Worm (Caenorhabditis elegans) whole organism, L2 larva: ENCODE results near the gene col-120.

Experiments used
- C34F6.9 ChIP-seq: fragments of 150-350 bp; optimal IDR thresholded peaks from 2 replicates; lab custom pipeline; 2014; ENCODE audit warnings: missing biosample characterization, missing genetic modification characterization
- F13H6.1 ChIP-seq: sonication (generic microtip); optimal IDR thresholded peaks from 2 replicates; lab custom pipeline; 2016; ENCODE audit warnings: missing genetic modification characterization, missing compliant biosample characterization
- R02D3.7 ChIP-seq: fragments of 150-350 bp; optimal IDR thresholded peaks from 2 replicates; lab custom pipeline; 2014; ENCODE audit warnings: missing biosample characterization, missing genetic modification characterization
- Y55F3AM.14 ChIP-seq: fragments of 200-800 bp; sonication (Bioruptor generic); optimal IDR thresholded peaks from 2 replicates; lab custom pipeline; 2018; ENCODE audit warnings: mild to moderate bottlenecking, missing genetic modification characterization, missing compliant biosample characterization
- ZK546.5 ChIP-seq: sonication (generic microtip); optimal IDR thresholded peaks from 2 replicates; lab custom pipeline; 2017; ENCODE audit warnings: missing biosample characterization, missing genetic modification characterization
- alr-1 ChIP-seq: fragments of 150-350 bp; optimal IDR thresholded peaks from 2 replicates; lab custom pipeline; 2014; ENCODE audit warnings: missing biosample characterization, missing genetic modification characterization
- ama-1 ChIP-seq: fragments of 150-350 bp; optimal IDR thresholded peaks from 2 replicates; lab custom pipeline; 2018; ENCODE audit warnings: inconsistent platforms
- blmp-1 ChIP-seq: sonication (generic microtip); optimal IDR thresholded peaks from 2 replicates; lab custom pipeline; 2017; ENCODE audit warnings: missing genetic modification characterization, mild to moderate bottlenecking, missing compliant biosample characterization, antibody characterized with exemption, moderate library complexity; ENCODE audit not compliant: insufficient read depth
- ceh-16 ChIP-seq: fragments of 150-350 bp; optimal IDR thresholded peaks from 2 replicates; lab custom pipeline; 2014; ENCODE audit warnings: missing biosample characterization, missing genetic modification characterization
- ceh-82 ChIP-seq: fragments of 150-350 bp; optimal IDR thresholded peaks from 2 replicates; lab custom pipeline; 2014; ENCODE audit warnings: missing biosample characterization, missing genetic modification characterization
- fos-1 ChIP-seq: fragments of 150-350 bp; optimal IDR thresholded peaks from 2 replicates; lab custom pipeline; 2014; ENCODE audit warnings: missing biosample characterization, missing genetic modification characterization
- gmeb-1 ChIP-seq: fragments of 150-350 bp; optimal IDR thresholded peaks from 2 replicates; lab custom pipeline; 2014; ENCODE audit warnings: missing biosample characterization, missing genetic modification characterization
- lin-11 ChIP-seq: fragments of 150-350 bp; sonication (generic microtip); optimal IDR thresholded peaks from 2 replicates; lab custom pipeline; 2014; ENCODE audit warnings: missing biosample characterization, missing genetic modification characterization, inconsistent platforms, mixed read lengths
- lin-13 ChIP-seq: fragments of 150-350 bp; optimal IDR thresholded peaks from 2 replicates; lab custom pipeline; 2014; ENCODE audit warnings: missing biosample characterization, missing genetic modification reagents, missing genetic modification characterization
- lin-39 ChIP-seq: fragments of 150-350 bp; optimal IDR thresholded peaks from 2 replicates; lab custom pipeline; 2014; ENCODE audit warnings: missing biosample characterization, missing genetic modification reagents, missing genetic modification characterization
- lsy-2 ChIP-seq, 2 experiments: fragments of 150-350 bp in 1 of 2; sonication (generic microtip) in 1 of 2; optimal IDR thresholded peaks; 2 replicates each; lab custom pipeline; 2014 to 2017; ENCODE audit warnings: missing biosample characterization in 2 of 2, missing genetic modification characterization in 2 of 2
- mab-5 ChIP-seq: fragments of 150-350 bp; optimal IDR thresholded peaks from 2 replicates; lab custom pipeline; 2014; ENCODE audit warnings: missing biosample characterization, missing genetic modification characterization
- mbf-1 ChIP-seq: sonication (generic microtip); optimal IDR thresholded peaks from 2 replicates; lab custom pipeline; 2017; ENCODE audit warnings: missing biosample characterization, missing genetic modification characterization
- nhr-10 ChIP-seq: sonication (generic microtip); optimal IDR thresholded peaks from 2 replicates; lab custom pipeline; 2017; ENCODE audit warnings: missing biosample characterization, missing genetic modification characterization
- nhr-11 ChIP-seq: fragments of 150-350 bp; optimal IDR thresholded peaks from 2 replicates; lab custom pipeline; 2014; ENCODE audit warnings: missing biosample characterization, missing genetic modification characterization
- nhr-12 ChIP-seq: fragments of 150-350 bp; optimal IDR thresholded peaks from 2 replicates; lab custom pipeline; 2014; ENCODE audit warnings: missing biosample characterization, missing genetic modification characterization
- nhr-129 ChIP-seq: fragments of 150-350 bp; optimal IDR thresholded peaks from 2 replicates; lab custom pipeline; 2014; ENCODE audit warnings: missing biosample characterization, missing genetic modification characterization
- nhr-25 ChIP-seq: fragments of 150-350 bp; sonication (generic microtip); optimal IDR thresholded peaks from 3 replicates; lab custom pipeline; 2014; ENCODE audit warnings: missing biosample characterization, missing genetic modification characterization
- nhr-77 ChIP-seq: fragments of 150-350 bp; optimal IDR thresholded peaks from 2 replicates; lab custom pipeline; 2014; ENCODE audit warnings: missing biosample characterization, missing genetic modification characterization
- sem-4 ChIP-seq: fragments of 150-350 bp; optimal IDR thresholded peaks from 2 replicates; lab custom pipeline; 2014; ENCODE audit warnings: missing biosample characterization, missing genetic modification reagents, missing genetic modification characterization
- skn-1 ChIP-seq: sonication (generic microtip); optimal IDR thresholded peaks from 2 replicates; lab custom pipeline; 2017; ENCODE audit warnings: missing biosample characterization, missing genetic modification characterization
- sma-3 ChIP-seq: sonication (generic microtip); optimal IDR thresholded peaks from 2 replicates; lab custom pipeline; 2016; ENCODE audit warnings: missing genetic modification reagents, missing genetic modification characterization, missing compliant biosample characterization
- sma-9 ChIP-seq, 2 experiments: fragments of 150-350 bp in 1 of 2; sonication (generic microtip) in 1 of 2; optimal IDR thresholded peaks; 2 replicates each; lab custom pipeline; 2014 to 2016; ENCODE audit warnings: missing genetic modification characterization in 2 of 2, mild to moderate bottlenecking in 1 of 2, missing biosample characterization in 1 of 2, missing compliant biosample characterization in 1 of 2, missing genetic modification reagents in 1 of 2, moderate library complexity in 1 of 2
- unc-39 ChIP-seq: fragments of 150-350 bp; optimal IDR thresholded peaks from 2 replicates; lab custom pipeline; 2014; ENCODE audit warnings: missing biosample characterization, missing genetic modification characterization
- zag-1 ChIP-seq: fragments of 150-350 bp; optimal IDR thresholded peaks from 2 replicates; lab custom pipeline; 2014; ENCODE audit warnings: missing biosample characterization, missing genetic modification characterization
- ztf-1 ChIP-seq: fragments of 200-800 bp; sonication (Bioruptor generic); conservative IDR thresholded peaks from 2 replicates; pipeline ENCODE4 v1.3.6; 2022; ENCODE audit warnings: missing genetic modification characterization, missing compliant biosample characterization
- ztf-11 ChIP-seq: sonication (generic microtip); optimal IDR thresholded peaks from 2 replicates; lab custom pipeline; 2017; ENCODE audit warnings: missing biosample characterization, missing genetic modification characterization
- ztf-4 ChIP-seq: fragments of 150-350 bp; optimal IDR thresholded peaks from 2 replicates; lab custom pipeline; 2014; ENCODE audit warnings: missing biosample characterization, missing genetic modification characterization

Gene col-120

DNA sequence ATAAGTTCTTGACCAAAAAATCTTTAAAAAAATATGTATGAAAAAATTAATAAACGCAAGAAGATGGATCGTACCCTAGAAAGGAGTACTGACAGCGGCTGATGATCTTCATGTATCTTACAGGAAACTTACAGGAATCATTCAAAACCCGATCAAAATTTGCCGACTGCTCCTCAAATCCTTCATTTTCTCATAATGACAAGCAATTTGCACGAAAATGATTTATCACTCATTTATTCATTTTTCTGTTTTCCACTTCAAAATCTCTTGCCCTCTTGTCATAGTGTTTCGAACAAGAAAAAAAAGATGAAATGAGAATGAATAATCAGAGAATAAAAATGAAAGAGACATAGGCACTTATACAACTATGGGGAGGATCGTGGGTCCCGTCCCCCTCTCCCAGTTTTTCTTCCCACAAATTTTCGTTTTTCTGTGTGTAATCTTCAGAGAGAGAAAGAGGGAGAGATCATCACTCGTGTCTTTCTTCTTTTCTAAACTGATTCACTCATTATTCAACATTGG lies 12.5 kb upstream of the col-120 start, which contains the start of gene nmy-3:
TSS of gene nmy-3 (plus strand) at position 472 of the 522 bp plus-strand sequence.
- TF ChIP-seq nhr-129 (no peak), F13H6.1 (tag; lab: Kevin White, UChicago) (no peak), fos-1 (no peak), lin-13 (GFP tag; lab: Kevin White, UChicago) (no peak), blmp-1 (tag; lab: Kevin White, UChicago) (no peak), nhr-25 (tag; lab: Kevin White, UChicago) (no peak), gmeb-1 (tag; lab: Kevin White, UChicago) (no peak), sem-4 (tag; lab: Kevin White, UChicago) (no peak), lsy-2 (tag; optimal IDR thresholded peaks at IDR 0.05; lab: Kevin White, UChicago) (no peak), skn-1 (tag; lab: Kevin White, UChicago) (no peak)

DNA sequence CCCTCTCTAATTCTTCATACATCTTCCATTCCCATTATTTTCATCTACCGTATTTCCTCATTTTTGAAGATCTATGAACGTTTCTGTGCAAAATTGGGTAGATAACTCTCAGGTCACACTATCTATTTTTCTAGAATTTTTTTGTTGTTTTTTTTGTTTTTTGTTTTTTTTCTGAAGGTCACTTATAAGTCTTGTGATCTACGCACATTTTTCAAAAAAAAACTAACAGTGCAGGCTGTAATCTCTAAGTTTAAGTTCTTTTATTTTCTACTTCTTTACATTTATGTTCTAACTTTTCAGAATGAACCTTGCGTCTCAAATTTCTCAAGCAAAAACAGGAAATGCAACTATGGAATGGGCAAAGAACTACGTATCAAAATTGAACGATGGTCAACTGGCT lies 8.2 kb upstream of the col-120 start, which contains the start of gene flh-3:
TSS of gene flh-3 (plus strand) at position 301 of the 400 bp plus-strand sequence.
- no peak for TF ChIP-seq lin-13 (GFP tag; lab: Kevin White, UChicago)
- no peak for TF ChIP-seq C34F6.9
- TF ChIP-seq ceh-82 (tag; lab: Kevin White, UChicago), result no peak
- no peak for TF ChIP-seq mab-5 (tag; lab: Kevin White, UChicago)
- TF ChIP-seq, all 48 proteins: peak for 0

DNA sequence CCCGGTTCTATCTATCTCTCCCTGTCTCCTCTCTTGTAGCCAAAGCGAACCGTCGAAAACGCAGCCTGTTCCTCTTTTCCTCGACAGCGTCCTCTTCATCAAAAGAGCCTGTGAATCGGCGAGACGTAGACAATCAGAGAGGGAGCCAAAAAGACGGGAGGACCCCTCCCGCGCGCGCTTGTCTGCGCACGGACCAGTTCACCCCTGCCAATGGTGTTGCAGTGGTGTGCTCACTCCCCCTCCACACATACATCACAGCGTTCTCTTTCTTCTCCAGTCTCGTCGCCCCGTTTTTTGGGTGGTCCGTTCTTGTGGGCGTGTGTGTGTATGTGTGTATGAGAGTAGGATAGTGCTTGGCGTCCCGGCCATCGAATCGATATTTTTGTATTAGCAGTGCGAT lies 7.3 kb upstream of the col-120 start:
- TF ChIP-seq nhr-12 (tag; lab: Kevin White, UChicago) (no peak), alr-1 (no peak), sma-9 (GFP tag; optimal IDR thresholded peaks at IDR 0.05; lab: Kevin White, UChicago) (no peak), sma-9 (tag; optimal IDR thresholded peaks at IDR 0.05; lab: Kevin White, UChicago) (no peak), lin-39 (tag; lab: Kevin White, UChicago) (no peak), unc-39 (tag; lab: Kevin White, UChicago) (no peak), nhr-77 (no peak), nhr-25 (tag; lab: Kevin White, UChicago) (no peak), nhr-11 (tag; lab: Kevin White, UChicago) (no peak), mbf-1 (tag; lab: Kevin White, UChicago) (no peak), nhr-129 (no peak), F13H6.1 (tag; lab: Kevin White, UChicago) (no peak), ceh-16 (no peak), nhr-10 (tag; lab: Kevin White, UChicago) (no peak), sma-3 (no peak), R02D3.7 (tag; lab: Kevin White, UChicago) (no peak), C34F6.9 (no peak), lin-11 (no peak), lsy-2 (tag; optimal IDR thresholded peaks at IDR 0.05; lab: Kevin White, UChicago) (no peak), fos-1 (no peak), ztf-4 (no peak)
- TF ChIP-seq, all 48 proteins: peak for 0

DNA sequence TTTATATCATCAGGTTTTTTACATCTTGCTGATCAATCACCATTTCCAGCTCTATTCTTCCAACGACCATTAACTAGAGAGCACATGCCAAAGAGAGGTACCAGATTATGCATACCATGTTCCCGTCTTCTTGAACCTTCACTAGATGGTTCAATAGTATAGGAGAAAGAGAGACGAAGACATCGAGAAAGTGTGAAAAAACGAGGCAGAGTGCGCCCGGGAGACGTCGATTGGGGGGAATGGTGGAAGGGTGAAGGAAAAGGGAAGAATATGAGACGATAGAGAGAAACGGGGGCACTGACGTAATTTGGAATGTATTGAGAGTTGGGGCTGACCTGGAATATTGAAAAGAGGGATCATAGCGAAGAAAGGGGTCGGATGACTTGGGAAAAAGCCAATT lies 6.0 kb upstream of the col-120 start:
- TF ChIP-seq alr-1 (no peak), lin-13 (GFP tag; lab: Kevin White, UChicago) (no peak), skn-1 (tag; lab: Kevin White, UChicago) (no peak), ztf-11 (tag; lab: Kevin White, UChicago) (no peak), Y55F3AM.14 (GFP tag; lab: Kevin White, UChicago) (no peak), ZK546.5 (tag; lab: Kevin White, UChicago) (no peak)

DNA sequence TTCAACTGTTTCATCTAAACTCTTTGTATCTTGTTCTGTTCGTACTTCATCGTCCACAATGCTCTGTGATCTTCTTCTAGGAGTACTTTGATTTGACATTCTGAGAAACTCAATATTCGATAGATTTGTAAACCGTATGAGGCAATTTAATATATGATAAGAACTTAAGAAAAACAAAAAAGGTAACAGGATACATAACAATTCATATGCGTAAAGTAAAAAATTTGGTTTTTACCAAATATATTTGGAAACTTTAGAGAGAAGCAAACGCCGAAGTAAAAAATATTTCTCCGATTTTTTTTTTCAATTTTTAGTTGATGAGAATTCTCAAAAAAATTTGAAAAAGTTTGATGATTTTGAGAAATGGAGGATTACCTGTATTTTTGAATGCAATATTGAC lies 4.9 kb upstream of the col-120 start, which contains the start of gene Y11D7A.19:
TSS of gene Y11D7A.19 (minus strand) at position 101 of the 400 bp plus-strand sequence.
- no peak for TF ChIP-seq lin-39 (tag; lab: Kevin White, UChicago)
- TF ChIP-seq alr-1, result no peak

DNA sequence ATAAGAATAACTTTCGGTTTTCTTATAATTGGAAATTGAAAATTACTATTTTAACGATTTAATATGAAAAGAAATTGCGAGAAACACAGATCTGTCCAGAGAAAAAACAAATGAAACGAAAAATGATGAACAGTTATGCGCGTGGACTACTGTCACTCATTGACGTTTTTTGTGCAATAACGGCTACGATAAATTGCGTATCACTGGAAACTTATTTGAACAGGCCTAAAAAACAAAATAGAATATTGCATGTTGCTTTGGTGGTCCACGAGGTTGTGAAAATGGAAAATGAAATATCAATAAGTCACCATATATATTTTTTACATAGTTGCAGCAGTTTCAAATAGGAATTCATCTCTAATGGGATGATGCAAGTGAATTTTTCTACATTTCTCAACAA lies 2.9 kb upstream of the col-120 start:
- no peak for TF ChIP-seq nhr-12 (tag; lab: Kevin White, UChicago)
- TF ChIP-seq zag-1 (tag; lab: Kevin White, UChicago), result no peak
- no peak for TF ChIP-seq nhr-10 (tag; lab: Kevin White, UChicago)
- TF ChIP-seq lin-13 (GFP tag; lab: Kevin White, UChicago), result no peak
- TF ChIP-seq blmp-1 (tag; lab: Kevin White, UChicago), result no peak
- no peak for TF ChIP-seq lin-11
- TF ChIP-seq fos-1, result no peak
- TF ChIP-seq lsy-2 (tag; optimal IDR thresholded peaks at IDR 0.05; lab: Kevin White, UChicago), result no peak
- TF ChIP-seq ZK546.5 (tag; lab: Kevin White, UChicago), result no peak
- TF ChIP-seq ama-1 (lab: Kevin White, UChicago), result no peak
- no peak for TF ChIP-seq F13H6.1 (tag; lab: Kevin White, UChicago)
- TF ChIP-seq alr-1, result no peak
- no peak for TF ChIP-seq lin-39 (tag; lab: Kevin White, UChicago)
- no peak for TF ChIP-seq nhr-11 (tag; lab: Kevin White, UChicago)
- TF ChIP-seq mab-5 (tag; lab: Kevin White, UChicago), result no peak
- no peak for TF ChIP-seq sem-4 (tag; lab: Kevin White, UChicago)
- no peak for TF ChIP-seq sma-9 (GFP tag; optimal IDR thresholded peaks at IDR 0.05; lab: Kevin White, UChicago)
- TF ChIP-seq sma-9 (tag; optimal IDR thresholded peaks at IDR 0.05; lab: Kevin White, UChicago), result no peak
- no peak for TF ChIP-seq nhr-77
- no peak for TF ChIP-seq ztf-11 (tag; lab: Kevin White, UChicago)
- TF ChIP-seq ztf-1 (GFP tag; lab: Robert Waterston, UW), result no peak
